Fruit fly (Drosophila melanogaster) whole organism, embryonic: ENCODE measurements around the gene CG42795.
A peak's percentile ranks its signal among the peaks of the same experiment; 100 is the strongest.

Source experiments
- CG1024 ChIP-seq: fragments of 200-800 bp; sonication (Bioruptor generic); IDR thresholded peaks from 2 replicates; pipeline ENCODE4 v1.3.6; 2022; ENCODE audit warnings: missing biosample characterization, missing genetic modification characterization
- CG10654 ChIP-seq: fragments of 200-800 bp; sonication (Bioruptor generic); optimal IDR thresholded peaks from 2 replicates; lab custom pipeline; 2016; ENCODE audit warnings: missing biosample characterization, missing genetic modification characterization
- CG11504 ChIP-seq: fragments of 200-800 bp; sonication (Bioruptor generic); optimal IDR thresholded peaks from 3 replicates; lab custom pipeline; 2019; ENCODE audit warnings: missing biosample characterization, mild to moderate bottlenecking, missing genetic modification characterization, moderate library complexity
- CG11560 ChIP-seq: fragments of 200-800 bp; sonication (Bioruptor generic); IDR thresholded peaks from 3 replicates; pipeline ENCODE4 v1.3.6; 2022; ENCODE audit warnings: missing biosample characterization, missing genetic modification characterization
- CG12219 ChIP-seq: fragments of 200-800 bp; sonication (Bioruptor generic); optimal IDR thresholded peaks from 3 replicates; lab custom pipeline; 2018; ENCODE audit warnings: missing biosample characterization, mild to moderate bottlenecking, missing genetic modification characterization
- CG15269 ChIP-seq: fragments of 200-800 bp; sonication (Bioruptor generic); optimal IDR thresholded peaks from 2 replicates; lab custom pipeline; 2018; ENCODE audit warnings: missing biosample characterization, mild to moderate bottlenecking, missing genetic modification characterization, moderate library complexity
- CG15696 ChIP-seq: fragments of 200-800 bp; sonication (Bioruptor generic); optimal IDR thresholded peaks from 2 replicates; lab custom pipeline; 2019; ENCODE audit warnings: missing biosample characterization, mild to moderate bottlenecking, missing genetic modification characterization, moderate library complexity
- CG17328 ChIP-seq: fragments of 200-800 bp; sonication (Bioruptor generic); IDR thresholded peaks from 2 replicates; pipeline ENCODE4 v1.3.6; 2022; ENCODE audit warnings: missing biosample characterization, missing genetic modification characterization
- CG18011 ChIP-seq: fragments of 200-800 bp; sonication (Bioruptor generic); optimal IDR thresholded peaks from 2 replicates; lab custom pipeline; 2017; ENCODE audit warnings: missing biosample characterization, missing genetic modification characterization, mild to moderate bottlenecking, moderate library complexity, missing genotype
- CG18262 ChIP-seq: fragments of 200-800 bp; optimal IDR thresholded peaks from 3 replicates; lab custom pipeline; 2019; ENCODE audit warnings: missing biosample characterization, mild to moderate bottlenecking, missing genetic modification characterization, moderate library complexity
- CG18599 ChIP-seq: fragments of 200-800 bp; sonication (Bioruptor generic); optimal IDR thresholded peaks from 3 replicates; lab custom pipeline; 2017; ENCODE audit warnings: missing biosample characterization, missing genetic modification characterization, mild to moderate bottlenecking, moderate library complexity, missing genetic modification reagents
- CG2712 ChIP-seq: fragments of 200-800 bp; optimal IDR thresholded peaks from 3 replicates; lab custom pipeline; 2019; ENCODE audit warnings: missing biosample characterization, mild to moderate bottlenecking, missing genetic modification characterization, moderate library complexity
- CG30403 ChIP-seq: fragments of 200-800 bp; sonication (Bioruptor generic); optimal IDR thresholded peaks from 3 replicates; lab custom pipeline; 2016; ENCODE audit warnings: missing biosample characterization, missing genetic modification characterization
- CG31388 ChIP-seq: fragments of 200-800 bp; sonication (Bioruptor generic); optimal IDR thresholded peaks from 2 replicates; lab custom pipeline; 2016; ENCODE audit warnings: missing biosample characterization, missing genetic modification characterization
- CG3726 ChIP-seq: fragments of 200-800 bp; sonication (Bioruptor generic); IDR thresholded peaks from 3 replicates; pipeline ENCODE4, ENCODE4 v1.3.6; 2022; ENCODE audit warnings: missing biosample characterization, missing genetic modification characterization
- CG3838 ChIP-seq: fragments of 200-800 bp; sonication (Bioruptor generic); optimal IDR thresholded peaks from 3 replicates; lab custom pipeline; 2016; ENCODE audit warnings: missing biosample characterization, missing genetic modification characterization
- CG4404 ChIP-seq: fragments of 200-800 bp; sonication (Bioruptor generic); IDR thresholded peaks from 2 replicates; pipeline ENCODE4 v1.3.6; 2022; ENCODE audit warnings: missing biosample characterization, missing genetic modification characterization
- CG4730 ChIP-seq: fragments of 200-800 bp; sonication (Bioruptor generic); IDR thresholded peaks from 2 replicates; pipeline ENCODE4 v1.3.6; 2022; ENCODE audit warnings: missing biosample characterization, missing genetic modification characterization
- CG6254 ChIP-seq: fragments of 200-800 bp; sonication (Bioruptor generic); optimal IDR thresholded peaks from 3 replicates; lab custom pipeline; 2017; ENCODE audit warnings: mild to moderate bottlenecking, missing biosample characterization, missing genetic modification reagents, missing genetic modification characterization
- CG7745 ChIP-seq: fragments of 200-800 bp; sonication (Bioruptor generic); optimal IDR thresholded peaks from 2 replicates; lab custom pipeline; 2018; ENCODE audit warnings: missing biosample characterization, mild to moderate bottlenecking, missing genetic modification characterization, moderate library complexity
- CG7839 ChIP-seq: fragments of 200-800 bp; sonication (Bioruptor generic); optimal IDR thresholded peaks from 3 replicates; lab custom pipeline; 2018; ENCODE audit warnings: missing biosample characterization, mild to moderate bottlenecking, missing genetic modification characterization, moderate library complexity
- CG8290 ChIP-seq, 3 experiments: fragments of 200-800 bp; sonication (Bioruptor generic); optimal IDR thresholded peaks; 2 replicates each; lab custom pipeline; 2016 to 2019; ENCODE audit warnings: missing biosample characterization in 3 of 3, missing genetic modification characterization in 3 of 3, mild to moderate bottlenecking in 2 of 3, moderate library complexity in 1 of 3
- CG9727 ChIP-seq: fragments of 200-800 bp; sonication (Bioruptor generic); optimal IDR thresholded peaks from 3 replicates; lab custom pipeline; 2017; ENCODE audit warnings: missing biosample characterization, mild to moderate bottlenecking, missing genetic modification characterization
- D ChIP-seq, 2 experiments: fragments of 200-800 bp in 1 of 2; fragments of >200 bp in 1 of 2; sonication (Bioruptor generic) in 1 of 2; optimal IDR thresholded peaks; 2 replicates in 1 of 2; 3 replicates in 1 of 2; lab custom pipeline; 2017; ENCODE audit warnings: mild to moderate bottlenecking in 1 of 2, missing biosample characterization in 1 of 2, missing genetic modification characterization in 1 of 2, missing genetic modification reagents in 1 of 2
- D19B ChIP-seq: fragments of 200-800 bp; sonication (Bioruptor generic); optimal IDR thresholded peaks from 2 replicates; lab custom pipeline; 2017; ENCODE audit warnings: missing biosample characterization, mild to moderate bottlenecking, missing genetic modification characterization
- Dll ChIP-seq: fragments of 200-800 bp; sonication (Bioruptor generic); IDR thresholded peaks from 4 replicates; pipeline ENCODE4 v1.3.6; 2022; ENCODE audit warnings: missing biosample characterization, missing genetic modification characterization; ENCODE audit not compliant: partially characterized antibody
- Hr51 ChIP-seq, 2 experiments: fragments of 200-800 bp; sonication (Bioruptor generic); optimal IDR thresholded peaks; 2 replicates in 1 of 2; 3 replicates in 1 of 2; lab custom pipeline; 2016 to 2018; ENCODE audit warnings: missing biosample characterization in 2 of 2, missing genetic modification characterization in 2 of 2, mild to moderate bottlenecking in 1 of 2, moderate library complexity in 1 of 2
- Lim3 ChIP-seq: fragments of 200-800 bp; sonication (Bioruptor generic); IDR thresholded peaks from 2 replicates; pipeline ENCODE4 v1.3.6; 2022; ENCODE audit warnings: missing biosample characterization, missing genetic modification characterization
- MESR4 ChIP-seq: fragments of 200-800 bp; sonication (Bioruptor generic); optimal IDR thresholded peaks from 2 replicates; lab custom pipeline; 2018; ENCODE audit warnings: missing biosample characterization, mild to moderate bottlenecking, missing genetic modification characterization, moderate library complexity
- Neu2 ChIP-seq: fragments of 200-800 bp; sonication (Bioruptor generic); optimal IDR thresholded peaks from 3 replicates; lab custom pipeline; 2016; ENCODE audit warnings: missing biosample characterization, missing genetic modification characterization, borderline replicate concordance
- Ravus ChIP-seq: fragments of 200-800 bp; sonication (Bioruptor generic); IDR thresholded peaks from 2 replicates; pipeline ENCODE4 v1.3.6; 2022; ENCODE audit warnings: missing biosample characterization, missing genetic modification characterization
- YL-1 ChIP-seq: fragments of 200-800 bp; sonication (Bioruptor generic); optimal IDR thresholded peaks from 3 replicates; lab custom pipeline; 2017; ENCODE audit warnings: missing biosample characterization, mild to moderate bottlenecking, missing genetic modification characterization
- ash1 ChIP-seq: fragments of 200-800 bp; sonication (Bioruptor generic); optimal IDR thresholded peaks from 2 replicates; lab custom pipeline; 2018; ENCODE audit warnings: missing biosample characterization, mild to moderate bottlenecking, missing genetic modification characterization
- cato ChIP-seq: fragments of 200-800 bp; sonication (Bioruptor generic); optimal IDR thresholded peaks from 2 replicates; lab custom pipeline; 2016; ENCODE audit warnings: missing biosample characterization, missing genetic modification characterization, borderline replicate concordance
- cg ChIP-seq: fragments of 200-800 bp; sonication (Bioruptor generic); optimal IDR thresholded peaks from 3 replicates; lab custom pipeline; 2019; ENCODE audit warnings: missing biosample characterization, mild to moderate bottlenecking, missing genetic modification characterization, moderate library complexity
- crp ChIP-seq, 2 experiments: fragments of 200-800 bp; sonication (Bioruptor generic); optimal IDR thresholded peaks; 2 replicates in 1 of 2; 3 replicates in 1 of 2; lab custom pipeline; 2017; ENCODE audit warnings: missing biosample characterization in 2 of 2, missing genetic modification characterization in 2 of 2, mild to moderate bottlenecking in 1 of 2, moderate library complexity in 1 of 2
- dmrt99B ChIP-seq: fragments of 200-800 bp; sonication (Bioruptor generic); optimal IDR thresholded peaks from 2 replicates; lab custom pipeline; 2018; ENCODE audit warnings: missing biosample characterization, mild to moderate bottlenecking, missing genetic modification characterization, moderate library complexity
- fu2 ChIP-seq: fragments of 200-800 bp; sonication (Bioruptor generic); optimal IDR thresholded peaks from 2 replicates; lab custom pipeline; 2016; ENCODE audit warnings: missing biosample characterization, missing genetic modification characterization
- gce ChIP-seq: fragments of 200-800 bp; sonication (Bioruptor generic); IDR thresholded peaks from 3 replicates; pipeline ENCODE4 v1.3.6; 2022; ENCODE audit warnings: missing biosample characterization, missing genetic modification characterization
- gem ChIP-seq: fragments of 200-800 bp; sonication (Bioruptor generic); optimal IDR thresholded peaks from 2 replicates; lab custom pipeline; 2019; ENCODE audit warnings: missing biosample characterization, mild to moderate bottlenecking, missing genetic modification characterization, moderate library complexity
- grau ChIP-seq: fragments of 200-800 bp; optimal IDR thresholded peaks from 3 replicates; lab custom pipeline; 2019; ENCODE audit warnings: missing biosample characterization, mild to moderate bottlenecking, missing genetic modification characterization, moderate library complexity
- nau ChIP-seq: fragments of 200-800 bp; sonication (Bioruptor generic); optimal IDR thresholded peaks from 3 replicates; lab custom pipeline; 2017; ENCODE audit warnings: missing biosample characterization, mild to moderate bottlenecking, missing genetic modification characterization, missing genetic modification reagents
- prd ChIP-seq, 3 experiments: fragments of >200 bp in 2 of 3; fragments of 200-800 bp in 1 of 3; sonication (Bioruptor generic) in 1 of 3; optimal IDR thresholded peaks in 2 of 3; IDR thresholded peaks in 1 of 3; 2 replicates in 2 of 3; 3 replicates in 1 of 3; pipeline versions ENCODE4 v1.3.6 to Lab custom; 2017 to 2022; ENCODE audit warnings: missing biosample characterization in 1 of 3, missing genetic modification characterization in 1 of 3
- seq ChIP-seq: fragments of 200-800 bp; sonication (Bioruptor generic); IDR thresholded peaks from 2 replicates; pipeline ENCODE4 v1.3.6; 2022; ENCODE audit warnings: missing biosample characterization, missing genetic modification characterization
- slbo ChIP-seq: fragments of 200-800 bp; sonication (Bioruptor generic); IDR thresholded peaks from 2 replicates; pipeline ENCODE4 v1.3.6; 2022; ENCODE audit warnings: missing biosample characterization, missing genetic modification characterization
- sr ChIP-seq: fragments of 200-800 bp; sonication (Bioruptor generic); IDR thresholded peaks from 3 replicates; pipeline ENCODE4 v1.3.6; 2022; ENCODE audit warnings: missing biosample characterization, missing genetic modification characterization
- sug ChIP-seq: fragments of 200-800 bp; optimal IDR thresholded peaks from 2 replicates; lab custom pipeline; 2019; ENCODE audit warnings: missing biosample characterization, mild to moderate bottlenecking, missing genetic modification characterization, moderate library complexity
- trh ChIP-seq: fragments of 200-800 bp; sonication (Bioruptor generic); optimal IDR thresholded peaks from 2 replicates; lab custom pipeline; 2016; ENCODE audit warnings: missing biosample characterization, missing genetic modification characterization
- zf30C ChIP-seq: fragments of 200-800 bp; sonication (Bioruptor generic); optimal IDR thresholded peaks from 3 replicates; lab custom pipeline; 2018; ENCODE audit warnings: missing biosample characterization, mild to moderate bottlenecking, missing genetic modification characterization

CG42795 gene

DNA sequence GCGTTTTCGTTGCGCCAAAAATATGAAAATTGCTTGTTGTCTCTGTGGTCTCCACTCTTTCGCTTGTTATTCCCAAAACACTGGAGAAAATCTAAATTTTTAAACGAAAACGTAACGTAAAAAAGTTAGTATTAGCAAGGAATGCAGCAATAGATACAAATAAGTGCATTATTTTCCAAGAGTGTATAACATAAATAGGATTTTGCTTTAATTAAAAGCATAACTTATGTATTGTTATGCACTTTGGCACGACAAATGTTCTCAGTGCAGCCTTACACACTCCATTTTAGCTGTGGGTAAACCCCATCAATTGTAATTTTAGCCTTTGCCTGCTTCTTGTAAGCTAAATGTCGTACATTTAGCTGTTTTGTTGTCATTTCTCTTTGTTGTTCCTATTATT is 50.5 kb downstream of the CG42795 start (continued):
- TF ChIP-seq gem (peak; percentile 49), Lim3 (no peak), sug (tag; lab: Kevin White, UChicago) (no peak), seq (GFP tag; lab: Robert Waterston, UW) (no peak), CG4730 (GFP tag; lab: Robert Waterston, UW) (no peak), zf30C (no peak), crp (GFP tag; optimal IDR thresholded peaks at IDR 0.05; lab: Kevin White, UChicago) (no peak), YL-1 (GFP tag; lab: Kevin White, UChicago) (no peak), prd (optimal IDR thresholded peaks at IDR 0.05; lab: Kevin White, UChicago) (no peak), prd (GFP tag; IDR thresholded peaks at IDR 0.05; lab: Robert Waterston, UW) (0 out of 3 replicates have a peak, but pooled peaks have one; percentile 31), CG2712 (tag; lab: Kevin White, UChicago) (peak; percentile 14), slbo (GFP tag; lab: Robert Waterston, UW) (0 out of 2 replicates have a peak, but pooled peaks have one; percentile 20), ash1 (no peak), sr (GFP tag; lab: Robert Waterston, UW) (no peak), CG7745 (tag; lab: Kevin White, UChicago) (no peak), dmrt99B (tag; lab: Kevin White, UChicago) (peak; percentile 40), CG10654 (GFP tag; lab: Kevin White, UChicago) (no peak), CG30403 (GFP tag; lab: Kevin White, UChicago) (peak; percentile 15), cg (GFP tag; lab: Kevin White, UChicago) (no peak), CG15269 (tag; lab: Kevin White, UChicago) (peak; percentile 10), CG11560 (no peak), D (optimal IDR thresholded peaks at IDR 0.05; lab: Kevin White, UChicago) (no peak), D (GFP tag; optimal IDR thresholded peaks at IDR 0.05; lab: Kevin White, UChicago) (no peak), Dll (GFP tag; lab: Robert Waterston, UW) (no peak), gce (GFP tag; lab: Robert Waterston, UW) (no peak), cato (GFP tag; lab: Kevin White, UChicago) (no peak), CG4404 (no peak), MESR4 (GFP tag; lab: Kevin White, UChicago) (no peak), Hr51 (GFP tag; optimal IDR thresholded peaks at IDR 0.05; lab: Kevin White, UChicago) (peak in 1 of 2 experiments; percentile 33), nau (no peak), CG3838 (GFP tag; lab: Kevin White, UChicago) (no peak), Ravus (no peak), fu2 (GFP tag; lab: Kevin White, UChicago) (no peak), Neu2 (GFP tag; lab: Kevin White, UChicago) (no peak), CG18011 (no peak), CG7839 (tag; lab: Kevin White, UChicago) (peak; percentile 16), CG18599 (peak; percentile 27), CG31388 (GFP tag; lab: Kevin White, UChicago) (no peak), CG8290 (GFP tag; optimal IDR thresholded peaks at IDR 0.05; lab: Kevin White, UChicago) (no peak), CG8290 (tag; optimal IDR thresholded peaks at IDR 0.05; lab: Kevin White, UChicago) (no peak), CG15696 (tag; lab: Kevin White, UChicago) (no peak), CG3726 (GFP tag; lab: Robert Waterston, UW) (no peak), CG18262 (tag; lab: Kevin White, UChicago) (no peak), CG11504 (tag; lab: Kevin White, UChicago) (peak; percentile 47), trh (GFP tag; lab: Kevin White, UChicago) (no peak), grau (tag; lab: Kevin White, UChicago) (peak; percentile 26), CG6254 (GFP tag; lab: Kevin White, UChicago) (no peak), CG17328 (GFP tag; lab: Robert Waterston, UW) (no peak), CG1024 (GFP tag; lab: Robert Waterston, UW) (no peak), D19B (GFP tag; lab: Kevin White, UChicago) (no peak), CG9727 (GFP tag; lab: Kevin White, UChicago) (no peak), CG12219 (GFP tag; lab: Kevin White, UChicago) (no peak)
